Fruit fly (Drosophila melanogaster) whole organism, embryonic: ENCODE results near the gene CG17637.
A peak's percentile ranks its signal among the peaks of the same experiment; 100 is the strongest.

Experiments
- Abd-B ChIP-seq: fragments of 200-800 bp; sonication (Bioruptor generic); optimal IDR thresholded peaks from 2 replicates; lab custom pipeline; 2018; ENCODE audit warnings: missing biosample characterization, mild to moderate bottlenecking, missing genetic modification characterization, moderate library complexity
- Awh ChIP-seq: fragments of 200-800 bp; sonication (Bioruptor generic); IDR thresholded peaks from 2 replicates; pipeline ENCODE4, ENCODE4 v1.3.6; 2022; ENCODE audit warnings: missing biosample characterization, missing genetic modification characterization
- BtbVII ChIP-seq: fragments of 200-800 bp; sonication (Bioruptor generic); optimal IDR thresholded peaks from 3 replicates; lab custom pipeline; 2017; ENCODE audit warnings: missing biosample characterization, mild to moderate bottlenecking, missing genetic modification characterization
- CG10366 ChIP-seq: fragments of 200-800 bp; sonication (Bioruptor generic); IDR thresholded peaks from 2 replicates; pipeline ENCODE4 v1.3.6; 2022; ENCODE audit warnings: missing biosample characterization, missing genetic modification characterization
- CG10543 ChIP-seq: fragments of 200-800 bp; sonication (Bioruptor generic); optimal IDR thresholded peaks from 3 replicates; lab custom pipeline; 2017; ENCODE audit warnings: missing biosample characterization, mild to moderate bottlenecking, missing genetic modification characterization, moderate library complexity
- CG10654 ChIP-seq: fragments of 200-800 bp; sonication (Bioruptor generic); optimal IDR thresholded peaks from 2 replicates; lab custom pipeline; 2016; ENCODE audit warnings: missing biosample characterization, missing genetic modification characterization
- CG11504 ChIP-seq: fragments of 200-800 bp; sonication (Bioruptor generic); optimal IDR thresholded peaks from 3 replicates; lab custom pipeline; 2019; ENCODE audit warnings: missing biosample characterization, mild to moderate bottlenecking, missing genetic modification characterization, moderate library complexity
- CG12942 ChIP-seq: fragments of 200-800 bp; sonication (Bioruptor generic); optimal IDR thresholded peaks from 3 replicates; lab custom pipeline; 2016; ENCODE audit warnings: missing biosample characterization, missing genetic modification characterization
- CG13287 ChIP-seq: fragments of 200-800 bp; sonication (Bioruptor generic); IDR thresholded peaks from 2 replicates; pipeline ENCODE4 v1.3.6; 2022; ENCODE audit warnings: missing biosample characterization, missing genetic modification characterization; ENCODE audit not compliant: partially characterized antibody
- CG1832 ChIP-seq: fragments of 200-800 bp; sonication (Bioruptor generic); optimal IDR thresholded peaks from 2 replicates; lab custom pipeline; 2017; ENCODE audit warnings: missing biosample characterization, mild to moderate bottlenecking, missing genetic modification characterization, inconsistent platforms
- CG31441 ChIP-seq: fragments of 200-800 bp; sonication (Bioruptor generic); IDR thresholded peaks from 2 replicates; pipeline ENCODE4 v1.3.6; 2022; ENCODE audit warnings: missing biosample characterization, missing genetic modification characterization
- CG3847 ChIP-seq: fragments of 200-800 bp; sonication (Bioruptor generic); IDR thresholded peaks from 2 replicates; pipeline ENCODE4 v1.3.6; 2022; ENCODE audit warnings: missing biosample characterization, missing genetic modification characterization
- CG4282 ChIP-seq: fragments of 200-800 bp; sonication (Bioruptor generic); optimal IDR thresholded peaks from 2 replicates; lab custom pipeline; 2016; ENCODE audit warnings: missing biosample characterization, missing genetic modification characterization
- CG6683 ChIP-seq: fragments of 200-800 bp; sonication (Bioruptor generic); optimal IDR thresholded peaks from 2 replicates; lab custom pipeline; 2017; ENCODE audit warnings: missing biosample characterization, mild to moderate bottlenecking, missing genetic modification characterization, missing genetic modification reagents
- CG9876 ChIP-seq: fragments of 200-800 bp; sonication (Bioruptor generic); optimal IDR thresholded peaks from 2 replicates; lab custom pipeline; 2016; ENCODE audit warnings: missing biosample characterization, missing genetic modification characterization
- Chrac-16 ChIP-seq: fragments of 200-800 bp; sonication (Bioruptor generic); optimal IDR thresholded peaks from 3 replicates; lab custom pipeline; 2016; ENCODE audit warnings: missing biosample characterization, missing genetic modification characterization
- Drgx ChIP-seq: fragments of 200-800 bp; sonication (Bioruptor generic); IDR thresholded peaks from 2 replicates; pipeline ENCODE4 v1.3.6; 2022; ENCODE audit warnings: missing biosample characterization, missing genetic modification characterization
- Hmx ChIP-seq: fragments of 200-800 bp; sonication (Bioruptor generic); optimal IDR thresholded peaks from 2 replicates; lab custom pipeline; 2016; ENCODE audit warnings: missing biosample characterization, missing genetic modification characterization
- Kr ChIP-seq: fragments of 200-800 bp; sonication (Bioruptor generic); optimal IDR thresholded peaks from 2 replicates; lab custom pipeline; 2017; ENCODE audit warnings: missing biosample characterization, mild to moderate bottlenecking, missing genetic modification characterization
- Lhr ChIP-seq: fragments of 200-800 bp; sonication (Bioruptor generic); optimal IDR thresholded peaks from 3 replicates; lab custom pipeline; 2017; ENCODE audit warnings: mild to moderate bottlenecking, missing biosample characterization, missing genetic modification reagents, missing genetic modification characterization
- Lpt ChIP-seq: fragments of >200 bp; optimal IDR thresholded peaks from 2 replicates; lab custom pipeline; 2018; ENCODE audit warnings: missing biosample characterization, missing genetic modification characterization
- Med ChIP-seq: fragments of 200-800 bp; sonication (Bioruptor generic); peaks from one replicate; lab custom pipeline; 2016; ENCODE audit warnings: missing biosample characterization, missing genetic modification characterization, mild to moderate bottlenecking, inconsistent platforms, moderate library complexity
- NFAT ChIP-seq: fragments of 200-800 bp; sonication (Bioruptor generic); IDR thresholded peaks from 2 replicates; pipeline ENCODE4 v1.3.6; 2022; ENCODE audit warnings: missing biosample characterization, missing genetic modification characterization
- Tbp ChIP-seq: fragments of >200 bp; optimal IDR thresholded peaks from 2 replicates; lab custom pipeline; 2018; ENCODE audit warnings: missing biosample characterization, missing genetic modification characterization
- ase ChIP-seq: fragments of 200-800 bp; sonication (Bioruptor generic); IDR thresholded peaks from 3 replicates; pipeline ENCODE4 v1.3.6; 2022; ENCODE audit warnings: missing biosample characterization, missing genetic modification characterization
- ato ChIP-seq: fragments of 200-800 bp; sonication (Bioruptor generic); IDR thresholded peaks from 2 replicates; pipeline ENCODE4 v1.3.6; 2022; ENCODE audit warnings: missing biosample characterization, missing genetic modification characterization; ENCODE audit not compliant: partially characterized antibody
- bab2 ChIP-seq: fragments of 200-800 bp; sonication (Bioruptor generic); optimal IDR thresholded peaks from 2 replicates; lab custom pipeline; 2016; ENCODE audit warnings: missing biosample characterization, missing genetic modification characterization
- crol ChIP-seq: fragments of 200-800 bp; sonication (Bioruptor generic); IDR thresholded peaks from 2 replicates; pipeline ENCODE4 v1.3.6; 2022; ENCODE audit warnings: missing biosample characterization, missing genetic modification characterization
- dmrt11E ChIP-seq: fragments of 200-800 bp; sonication (Bioruptor generic); optimal IDR thresholded peaks from 3 replicates; lab custom pipeline; 2018; ENCODE audit warnings: missing biosample characterization, mild to moderate bottlenecking, missing genetic modification characterization, moderate library complexity
- dmrt99B ChIP-seq: fragments of 200-800 bp; sonication (Bioruptor generic); optimal IDR thresholded peaks from 2 replicates; lab custom pipeline; 2018; ENCODE audit warnings: missing biosample characterization, mild to moderate bottlenecking, missing genetic modification characterization, moderate library complexity
- eve ChIP-seq, 2 experiments: fragments of >200 bp; optimal IDR thresholded peaks; 2 replicates each; lab custom pipeline; 2017; ENCODE audit warnings: missing biosample characterization in 2 of 2, missing genetic modification characterization in 2 of 2
- eyg ChIP-seq: fragments of 200-800 bp; sonication (Bioruptor generic); optimal IDR thresholded peaks from 3 replicates; lab custom pipeline; 2016; ENCODE audit warnings: missing biosample characterization, missing genetic modification characterization
- her ChIP-seq: fragments of 200-800 bp; sonication (Bioruptor generic); optimal IDR thresholded peaks from 2 replicates; lab custom pipeline; 2016; ENCODE audit warnings: missing biosample characterization, missing genetic modification characterization
- hkb ChIP-seq, 2 experiments: fragments of 200-800 bp in 1 of 2; fragments of >200 bp in 1 of 2; sonication (Bioruptor generic) in 1 of 2; IDR thresholded peaks in 1 of 2; optimal IDR thresholded peaks in 1 of 2; 2 replicates each; pipeline versions ENCODE4 v1.3.6 to Lab custom; 2017 to 2022; ENCODE audit warnings: missing biosample characterization in 1 of 2, missing genetic modification characterization in 1 of 2
- psq ChIP-seq: fragments of 200-800 bp; sonication (Bioruptor generic); optimal IDR thresholded peaks from 2 replicates; lab custom pipeline; 2017; ENCODE audit warnings: missing biosample characterization, missing genetic modification characterization
- repo ChIP-seq: fragments of 200-800 bp; sonication (Bioruptor generic); optimal IDR thresholded peaks from 2 replicates; lab custom pipeline; 2016; ENCODE audit warnings: missing biosample characterization, missing genetic modification characterization
- rib ChIP-seq: fragments of 200-800 bp; sonication (Bioruptor generic); IDR thresholded peaks from 2 replicates; pipeline ENCODE4 v1.3.6; 2022; ENCODE audit warnings: missing biosample characterization, missing genetic modification characterization
- row ChIP-seq: fragments of 200-800 bp; sonication (Bioruptor generic); IDR thresholded peaks from 3 replicates; pipeline ENCODE4 v1.3.6; 2022; ENCODE audit warnings: missing biosample characterization, missing genetic modification characterization
- sc ChIP-seq, 3 experiments: fragments of >200 bp in 2 of 3; fragments of 200-800 bp in 1 of 3; sonication (Bioruptor generic) in 1 of 3; optimal IDR thresholded peaks; 2 replicates in 2 of 3; 3 replicates in 1 of 3; lab custom pipeline; 2017; ENCODE audit warnings: mild to moderate bottlenecking in 1 of 3, missing biosample characterization in 1 of 3, missing genetic modification characterization in 1 of 3, missing genetic modification reagents in 1 of 3
- schlank ChIP-seq: fragments of 200-800 bp; sonication (Bioruptor generic); optimal IDR thresholded peaks from 2 replicates; lab custom pipeline; 2018; ENCODE audit warnings: missing biosample characterization, mild to moderate bottlenecking, missing genetic modification characterization
- scrt ChIP-seq: fragments of 200-800 bp; sonication (Bioruptor generic); optimal IDR thresholded peaks from 2 replicates; lab custom pipeline; 2018; ENCODE audit warnings: missing biosample characterization, mild to moderate bottlenecking, missing genetic modification characterization, moderate library complexity
- trem ChIP-seq: fragments of 200-800 bp; optimal IDR thresholded peaks from 3 replicates; lab custom pipeline; 2019; ENCODE audit warnings: missing biosample characterization, mild to moderate bottlenecking, missing genetic modification characterization, moderate library complexity
- vnd ChIP-seq: fragments of 200-800 bp; sonication (Bioruptor generic); IDR thresholded peaks from 3 replicates; pipeline ENCODE4 v1.3.6; 2022; ENCODE audit warnings: missing biosample characterization, missing genetic modification characterization; ENCODE audit not compliant: partially characterized antibody
- zen ChIP-seq: fragments of 200-800 bp; sonication (Bioruptor generic); optimal IDR thresholded peaks from 3 replicates; lab custom pipeline; 2018; ENCODE audit warnings: missing biosample characterization, mild to moderate bottlenecking, missing genetic modification characterization, moderate library complexity
- zen2 ChIP-seq: fragments of 200-800 bp; sonication (Bioruptor generic); IDR thresholded peaks from 3 replicates; pipeline ENCODE4 v1.3.6; 2022; ENCODE audit warnings: missing biosample characterization, missing genetic modification characterization; ENCODE audit not compliant: partially characterized antibody

Gene CG17637

DNA sequence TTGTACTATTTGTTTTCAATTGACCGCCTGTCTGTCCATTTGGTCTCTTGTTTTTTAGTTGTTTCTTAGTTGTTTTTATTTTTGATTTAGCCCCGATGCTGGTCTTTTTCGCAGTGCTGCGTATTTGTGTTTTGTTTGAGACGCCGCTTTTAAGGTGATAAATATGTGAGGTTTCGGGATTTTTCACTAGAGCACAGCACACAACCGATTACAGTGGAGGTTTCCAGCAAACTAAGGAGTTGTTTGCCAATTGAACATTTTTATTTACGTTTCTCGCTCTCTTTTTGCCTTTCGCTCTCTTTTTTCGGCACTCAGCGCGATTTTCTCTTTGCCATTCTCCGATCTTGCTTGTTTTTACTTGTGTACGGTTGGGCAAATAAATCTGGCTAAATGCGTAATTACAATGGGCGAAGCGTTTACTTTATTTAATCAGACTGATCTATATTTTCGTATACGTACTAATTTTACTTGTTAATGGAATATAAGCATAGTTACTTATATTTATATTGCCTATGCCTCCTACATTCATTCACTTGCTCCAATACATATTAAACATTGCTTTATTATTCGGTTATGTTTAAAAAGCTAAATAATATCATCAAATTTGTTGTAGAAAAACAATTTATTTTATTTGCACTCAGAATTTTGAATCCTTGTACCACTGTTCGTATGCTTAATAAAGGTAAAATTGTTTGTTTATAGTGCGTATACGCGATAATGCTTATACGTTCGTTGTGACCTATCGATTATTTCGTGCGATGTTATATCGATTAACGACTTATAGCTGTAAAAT lies 36.4 kb downstream of the CG17637 start, which contains the start of gene Rcd2 (continued):
- TF ChIP-seq bab2 (GFP tag; lab: Kevin White, UChicago) (peak; percentile 68), row (GFP tag; lab: Robert Waterston, UW) (peak; percentile 88), CG10366 (GFP tag; lab: Robert Waterston, UW) (peak; percentile 61), Tbp (no peak), crol (GFP tag; lab: Robert Waterston, UW) (no peak), Med (GFP tag; lab: Kevin White, UChicago) (peak; percentile 88), repo (GFP tag; lab: Kevin White, UChicago) (no peak), Lpt (GFP tag; lab: Kevin White, UChicago) (no peak), sc (optimal IDR thresholded peaks at IDR 0.05; lab: Kevin White, UChicago) (no peak), sc (GFP tag; optimal IDR thresholded peaks at IDR 0.05; lab: Kevin White, UChicago) (no peak), CG4282 (GFP tag; lab: Kevin White, UChicago) (no peak), vnd (GFP tag; lab: Robert Waterston, UW) (peak; percentile 83), NFAT (GFP tag; lab: Robert Waterston, UW) (peak; percentile 65; the same call in 1 of the 2 replicates), CG6683 (GFP tag; lab: Kevin White, UChicago) (peak; percentile 88), Lhr (peak; percentile 12), hkb (optimal IDR thresholded peaks at IDR 0.05; lab: Kevin White, UChicago) (no peak), hkb (GFP tag; IDR thresholded peaks at IDR 0.05; lab: Robert Waterston, UW) (peak; percentile 89), zen2 (GFP tag; lab: Robert Waterston, UW) (peak; percentile 93), dmrt99B (tag; lab: Kevin White, UChicago) (peak; percentile 90), CG10543 (GFP tag; lab: Kevin White, UChicago) (peak; percentile 93), CG1832 (GFP tag; lab: Kevin White, UChicago) (no peak), scrt (GFP tag; lab: Kevin White, UChicago) (peak; percentile 83), BtbVII (GFP tag; lab: Kevin White, UChicago) (peak; percentile 92), CG12942 (GFP tag; lab: Kevin White, UChicago) (peak; percentile 51), CG9876 (GFP tag; lab: Kevin White, UChicago) (no peak), rib (no peak; the same call in none of the 2 replicates)

DNA sequence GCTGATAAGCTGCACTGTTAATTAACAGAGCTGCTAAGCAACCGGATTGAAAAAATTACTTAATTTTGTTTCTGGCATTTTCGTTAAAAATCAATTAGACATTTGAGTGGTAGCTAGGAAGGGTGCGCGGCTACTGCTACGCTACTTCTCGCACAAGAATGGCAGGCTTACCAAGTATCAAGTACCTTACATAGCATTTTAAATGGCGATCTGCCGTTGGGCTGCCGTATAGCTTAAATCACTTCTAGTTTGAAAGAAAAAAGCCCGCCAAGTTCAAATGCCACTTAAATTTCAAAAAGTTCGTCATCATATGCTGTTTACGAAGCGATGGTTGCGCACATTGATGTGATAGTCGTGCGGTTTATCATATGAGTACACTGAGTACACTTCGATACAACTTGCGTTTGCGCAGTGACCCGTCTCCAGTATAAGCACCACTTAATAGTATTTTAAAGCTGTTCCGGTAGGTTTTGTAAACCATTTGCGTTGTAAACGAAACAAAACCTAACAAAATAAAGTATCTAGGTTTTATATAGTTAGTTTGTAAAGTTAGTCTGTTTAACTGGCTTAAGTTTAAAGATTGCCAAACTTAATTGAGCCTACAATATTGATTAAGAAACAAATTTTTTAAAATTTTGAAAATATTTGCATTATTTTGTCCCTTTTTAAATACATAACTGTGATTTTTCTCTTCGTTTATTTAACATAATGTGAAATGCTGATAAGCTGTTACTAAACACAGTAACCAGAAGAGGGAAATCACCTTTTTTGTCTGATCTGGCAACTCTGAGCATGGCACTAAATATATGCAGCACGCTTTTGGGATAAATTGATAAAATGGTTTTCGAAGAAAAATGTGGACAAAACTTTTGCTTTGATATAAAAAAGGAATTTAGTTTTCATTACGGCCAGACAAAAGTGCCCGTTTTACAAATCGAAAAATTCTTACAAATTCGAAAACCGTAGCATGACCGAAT lies 37.3 kb downstream of the CG17637 start:
- TF ChIP-seq ase (GFP tag; lab: Robert Waterston, UW), result no peak
- no peak for TF ChIP-seq eyg (GFP tag; lab: Kevin White, UChicago)
- TF ChIP-seq Chrac-16 (GFP tag; lab: Kevin White, UChicago), result no peak
- TF ChIP-seq Drgx (GFP tag; lab: Robert Waterston, UW), result no peak
- TF ChIP-seq trem, result peak; percentile 7
- no peak; the same call in 1 of the 2 replicates for TF ChIP-seq CG13287
- TF ChIP-seq CG9876 (GFP tag; lab: Kevin White, UChicago), result no peak
- TF ChIP-seq zen (tag; lab: Kevin White, UChicago), result peak; percentile 14
- TF ChIP-seq dmrt11E (tag; lab: Kevin White, UChicago), result no peak
- TF ChIP-seq Awh (GFP tag; lab: Robert Waterston, UW), result no peak
- peak; percentile 77 for TF ChIP-seq Lhr
- TF ChIP-seq CG10654 (GFP tag; lab: Kevin White, UChicago), result no peak
- TF ChIP-seq Hmx, result no peak
- TF ChIP-seq schlank (tag; lab: Kevin White, UChicago), result no peak
- TF ChIP-seq Abd-B (GFP tag; lab: Kevin White, UChicago), result no peak
- no peak for TF ChIP-seq her (GFP tag; lab: Kevin White, UChicago)
- TF ChIP-seq psq (GFP tag; lab: Kevin White, UChicago), result no peak
- 0 out of 2 replicates have a peak, but pooled peaks have one; percentile 26 for TF ChIP-seq CG31441 (GFP tag; lab: Robert Waterston, UW)
- TF ChIP-seq CG3847 (GFP tag; lab: Robert Waterston, UW), result peak; percentile 36; the same call in 1 of the 2 replicates
- TF ChIP-seq eve (GFP tag; optimal IDR thresholded peaks at IDR 0.05; lab: Kevin White, UChicago), result no peak
- TF ChIP-seq Kr, result no peak
- TF ChIP-seq CG11504, result peak; percentile 14
- TF ChIP-seq ato, result no peak; the same call in 1 of the 2 replicates
